Worm (Caenorhabditis elegans) whole organism, midembryonic: ENCODE results near the gene ZK1320.2.

ENCODE experiments used
- T22C8.4 ChIP-seq: fragments of 200-800 bp; sonication (Bioruptor generic); IDR thresholded peaks from 2 replicates; pipeline ENCODE4 v1.3.6; 2022; ENCODE audit warnings: missing genetic modification characterization, missing compliant biosample characterization
- cog-1 ChIP-seq: sonication (generic microtip); optimal IDR thresholded peaks from 2 replicates; lab custom pipeline; 2016; ENCODE audit warnings: missing genetic modification characterization, missing compliant biosample characterization
- flt-1 ChIP-seq: fragments of 200-800 bp; sonication (Bioruptor generic); IDR thresholded peaks from 2 replicates; pipeline ENCODE4 v1.3.6; 2022; ENCODE audit warnings: missing genetic modification characterization, missing compliant biosample characterization
- klf-2 ChIP-seq: fragments of 200-800 bp; sonication (Bioruptor generic); conservative IDR thresholded peaks from 2 replicates; pipeline ENCODE4 v1.3.6; 2022; ENCODE audit warnings: missing genetic modification reagents, missing genetic modification characterization, missing compliant biosample characterization
- med-1 ChIP-seq: sonication (generic microtip); optimal IDR thresholded peaks from 2 replicates; lab custom pipeline; 2017; ENCODE audit warnings: missing genetic modification characterization, mild to moderate bottlenecking, missing compliant biosample characterization, antibody characterized with exemption, missing genetic modification reagents; ENCODE audit not compliant: insufficient read depth
- ref-1 ChIP-seq: fragments of 200-800 bp; sonication (Bioruptor generic); conservative IDR thresholded peaks from 2 replicates; pipeline ENCODE4 v1.3.6; 2022; ENCODE audit warnings: missing genetic modification reagents, missing genetic modification characterization, missing compliant biosample characterization
- tab-1 ChIP-seq: fragments of 200-800 bp; sonication (Bioruptor generic); IDR thresholded peaks from 2 replicates; pipeline ENCODE4 v1.3.6; 2022; ENCODE audit warnings: missing genetic modification characterization, missing compliant biosample characterization
- ztf-23 ChIP-seq: fragments of 200-800 bp; sonication (Bioruptor generic); IDR thresholded peaks from 2 replicates; pipeline ENCODE4 v1.3.6; 2022; ENCODE audit warnings: missing genetic modification reagents, missing genetic modification characterization, missing compliant biosample characterization
- ztf-29 ChIP-seq: fragments of 200-800 bp; sonication (Bioruptor generic); IDR thresholded peaks from 2 replicates; pipeline ENCODE4 v1.3.6; 2022; ENCODE audit warnings: missing genetic modification reagents, missing genetic modification characterization, missing compliant biosample characterization

The ZK1320.2 gene

DNA sequence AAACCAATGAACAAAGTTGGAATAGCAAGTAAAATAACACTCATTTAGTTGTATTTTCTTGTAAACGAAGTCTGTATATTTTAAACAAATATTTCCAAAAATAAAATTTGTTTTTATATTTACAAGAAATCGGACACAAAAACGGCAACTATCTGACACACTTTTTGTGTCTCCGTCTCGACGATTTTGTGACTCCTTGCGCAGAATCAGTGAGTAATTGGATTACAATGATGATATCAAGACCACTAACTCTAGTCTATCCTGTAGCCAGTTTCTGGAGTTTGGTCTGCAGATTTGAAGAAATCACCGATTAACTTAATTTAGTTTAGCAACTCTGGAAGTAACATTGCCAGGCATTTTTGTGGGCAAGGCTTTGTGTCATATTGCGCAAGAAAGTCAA, 4.0 kb upstream of the ZK1320.2 start, which contains the start of gene cyp-13A10:
Gene cyp-13A10 (minus strand): TSS at position 88 of the 400 bp plus-strand sequence.
- TF ChIP-seq tab-1 (GFP tag; lab: Robert Waterston, UW) (no peak), ztf-23 (GFP tag; lab: Robert Waterston, UW) (no peak), flt-1 (GFP tag; lab: Robert Waterston, UW) (no peak), ref-1 (no peak)

DNA sequence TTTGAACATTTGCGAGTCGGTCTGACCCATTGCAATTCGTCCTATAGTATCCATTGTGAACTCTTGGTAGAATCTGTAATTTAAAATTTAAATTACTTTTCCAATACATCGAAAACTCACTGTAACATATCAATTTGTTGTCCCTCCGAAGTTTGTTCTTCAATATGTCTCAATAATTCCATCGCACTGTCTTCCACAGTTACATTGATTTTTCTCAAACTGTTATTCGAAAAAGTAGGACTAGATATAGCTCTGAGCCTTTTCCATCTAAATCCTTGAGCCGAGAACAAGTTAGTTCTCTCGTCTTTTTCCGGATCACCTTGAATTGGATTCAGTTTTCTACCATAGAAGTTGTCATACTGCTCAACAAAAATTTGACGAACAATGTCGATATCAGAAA, 3.4 kb upstream of the ZK1320.2 start:
- TF ChIP-seq flt-1 (GFP tag; lab: Robert Waterston, UW) (no peak), ztf-23 (GFP tag; lab: Robert Waterston, UW) (no peak), ztf-29 (GFP tag; lab: Robert Waterston, UW) (no peak), cog-1 (tag; lab: Kevin White, UChicago) (no peak), ref-1 (no peak), med-1 (GFP tag; lab: Kevin White, UChicago) (no peak), tab-1 (GFP tag; lab: Robert Waterston, UW) (no peak), T22C8.4 (GFP tag; lab: Robert Waterston, UW) (no peak), klf-2 (no peak)

DNA sequence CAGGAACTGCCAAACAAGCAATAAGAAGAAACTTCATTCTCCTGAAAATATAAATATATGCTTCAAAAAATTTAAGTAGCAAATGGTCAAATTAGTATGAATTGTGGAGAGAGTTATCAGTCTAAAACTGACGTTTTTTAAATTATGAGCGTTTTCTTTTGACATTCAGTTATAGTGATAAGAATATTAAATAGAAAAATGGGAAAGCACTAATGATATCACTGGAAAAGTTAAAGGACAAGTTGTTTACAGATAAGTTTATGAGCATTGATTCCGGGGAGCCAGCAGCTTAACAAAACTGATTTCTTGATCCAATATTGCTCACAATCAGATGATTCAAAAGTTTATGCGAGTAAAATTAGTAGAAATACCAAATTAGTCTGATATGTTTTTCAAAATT, 1.6 kb upstream of the ZK1320.2 start, which contains the start of gene ZK1320.3:
Gene ZK1320.3 (minus strand): TSS at position 41 of the 400 bp plus-strand sequence.
- TF ChIP-seq klf-2: no peak
- TF ChIP-seq med-1 (GFP tag; lab: Kevin White, UChicago): no peak

DNA sequence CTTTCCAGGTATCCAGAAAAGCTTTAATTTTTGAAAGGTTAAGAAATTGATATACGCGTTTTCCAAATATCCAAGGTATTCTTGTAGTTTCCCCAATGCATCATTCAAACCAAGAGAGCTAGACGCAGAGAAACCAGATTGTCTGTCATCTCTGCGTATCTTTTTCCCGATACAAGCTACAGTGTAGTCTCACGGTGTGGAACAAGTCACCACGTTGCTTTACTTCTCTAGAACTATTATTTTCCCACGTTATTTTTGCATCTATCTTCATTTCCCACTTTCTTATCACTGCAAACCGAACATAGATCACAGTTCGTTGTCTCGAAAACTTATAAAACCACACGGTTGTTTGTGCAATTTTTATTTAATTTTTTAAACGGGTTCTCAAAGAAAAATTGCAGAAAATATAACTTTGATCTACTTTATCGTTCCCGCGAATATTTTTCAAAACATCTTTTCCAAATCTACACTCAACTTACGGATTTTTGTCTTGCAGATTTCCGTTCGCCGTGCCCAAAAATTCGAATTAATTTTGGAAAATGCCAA, 2.5 kb downstream of the ZK1320.2 start, which contains the start of gene gstk-1:
Gene gstk-1 (plus strand): TSS at position 496 of the 546 bp plus-strand sequence.
- TF ChIP-seq klf-2: no peak
- no peak for TF ChIP-seq tab-1 (GFP tag; lab: Robert Waterston, UW)
- TF ChIP-seq med-1 (GFP tag; lab: Kevin White, UChicago): no peak
- no peak for TF ChIP-seq flt-1 (GFP tag; lab: Robert Waterston, UW)
- no peak for TF ChIP-seq ztf-29 (GFP tag; lab: Robert Waterston, UW)
- TF ChIP-seq ztf-23 (GFP tag; lab: Robert Waterston, UW): no peak
- TF ChIP-seq cog-1 (tag; lab: Kevin White, UChicago): no peak
- no peak for TF ChIP-seq T22C8.4 (GFP tag; lab: Robert Waterston, UW)
- TF ChIP-seq ref-1: no peak

DNA sequence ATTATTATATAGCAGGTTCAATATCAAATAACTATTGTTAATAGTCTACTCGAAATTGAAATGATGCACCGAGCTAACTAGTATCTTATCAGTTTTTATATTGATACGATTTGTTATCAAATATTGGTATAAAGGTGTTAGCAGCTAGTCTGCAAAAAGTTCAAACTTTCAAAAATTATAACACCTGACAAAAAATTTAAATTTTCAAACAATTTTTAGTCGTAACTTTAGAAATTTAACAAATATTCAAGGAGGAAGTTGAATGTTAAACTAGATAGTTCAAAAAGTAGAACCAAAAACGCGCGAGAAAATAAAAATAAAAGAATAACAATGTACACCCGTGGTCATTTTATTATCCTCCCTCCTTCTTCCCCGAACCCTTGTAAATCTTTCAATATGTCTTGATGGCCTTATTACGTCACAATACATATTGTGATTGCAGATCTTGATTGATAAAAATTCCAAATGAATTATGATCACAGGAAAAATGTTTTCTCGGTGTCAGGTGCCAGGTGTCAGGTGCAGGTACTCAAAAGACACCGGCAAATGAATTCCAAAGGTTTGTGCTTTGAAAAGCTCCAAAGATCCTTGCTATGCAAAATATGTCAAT, 3.2 kb downstream of the ZK1320.2 start, which contains the start of gene ZK1307.1:
Gene ZK1307.1 (minus strand): TSS at position 51 of the 610 bp plus-strand sequence.
- no peak for TF ChIP-seq T22C8.4 (GFP tag; lab: Robert Waterston, UW)
- TF ChIP-seq cog-1 (tag; lab: Kevin White, UChicago): no peak
- no peak for TF ChIP-seq ztf-23 (GFP tag; lab: Robert Waterston, UW)
- TF ChIP-seq med-1 (GFP tag; lab: Kevin White, UChicago): no peak
- no peak for TF ChIP-seq flt-1 (GFP tag; lab: Robert Waterston, UW)
- no peak for TF ChIP-seq ztf-29 (GFP tag; lab: Robert Waterston, UW)
- TF ChIP-seq tab-1 (GFP tag; lab: Robert Waterston, UW): no peak
- no peak for TF ChIP-seq klf-2
- TF ChIP-seq ref-1: no peak

DNA sequence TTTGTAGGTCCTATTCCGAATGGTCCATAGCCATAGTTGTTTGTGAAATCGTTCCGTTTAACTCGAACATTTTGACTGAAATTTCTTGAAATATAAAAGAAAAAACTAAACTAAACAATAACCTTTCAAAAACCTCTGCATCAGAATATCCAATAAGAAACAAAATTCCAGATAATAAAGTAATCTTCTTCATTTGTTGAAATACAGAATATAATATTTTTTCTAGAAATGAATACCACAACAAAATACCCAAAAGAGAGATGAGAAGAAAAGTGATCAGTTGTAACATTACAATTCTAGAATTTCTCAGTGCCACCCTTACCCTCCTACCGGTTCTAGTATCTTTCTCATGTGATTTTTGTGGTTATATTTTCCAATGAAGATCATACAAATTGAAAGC, 5.1 kb downstream of the ZK1320.2 start, which contains the start of gene ZK1307.2:
Gene ZK1307.2 (minus strand): TSS at position 274 of the 400 bp plus-strand sequence.
- TF ChIP-seq tab-1 (GFP tag; lab: Robert Waterston, UW): no peak
- TF ChIP-seq ref-1: no peak
- TF ChIP-seq flt-1 (GFP tag; lab: Robert Waterston, UW): no peak
- no peak for TF ChIP-seq klf-2
- no peak for TF ChIP-seq ztf-29 (GFP tag; lab: Robert Waterston, UW)
- no peak for TF ChIP-seq ztf-23 (GFP tag; lab: Robert Waterston, UW)
- TF ChIP-seq cog-1 (tag; lab: Kevin White, UChicago): no peak
- TF ChIP-seq T22C8.4 (GFP tag; lab: Robert Waterston, UW): no peak
- TF ChIP-seq med-1 (GFP tag; lab: Kevin White, UChicago): no peak

DNA sequence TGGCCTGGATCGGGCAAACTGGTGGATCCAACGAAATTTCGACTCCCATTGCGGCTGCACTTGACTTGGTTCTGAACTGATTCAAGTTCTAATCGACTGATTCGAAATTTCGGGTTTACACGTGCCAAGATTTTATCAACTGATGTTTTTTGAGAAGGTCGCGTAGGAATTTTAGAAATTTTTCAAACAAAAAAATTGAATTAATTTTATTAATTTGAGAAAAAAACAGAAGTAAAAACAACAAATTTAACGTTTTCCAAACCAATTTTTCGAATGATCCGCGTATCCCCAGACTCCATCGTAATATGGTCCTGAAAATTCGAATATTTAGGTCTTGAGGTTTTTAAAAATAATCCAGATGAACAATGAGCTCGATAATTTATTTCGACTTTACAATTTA, 5.9 kb downstream of the ZK1320.2 start, which contains the start of gene ZK1307.3:
Gene ZK1307.3 (minus strand): TSS at position 101 of the 400 bp plus-strand sequence.
- no peak for TF ChIP-seq flt-1 (GFP tag; lab: Robert Waterston, UW)
- TF ChIP-seq tab-1 (GFP tag; lab: Robert Waterston, UW): no peak
- TF ChIP-seq ztf-23 (GFP tag; lab: Robert Waterston, UW): no peak
- TF ChIP-seq cog-1 (tag; lab: Kevin White, UChicago): no peak
- TF ChIP-seq ztf-29 (GFP tag; lab: Robert Waterston, UW): no peak

DNA sequence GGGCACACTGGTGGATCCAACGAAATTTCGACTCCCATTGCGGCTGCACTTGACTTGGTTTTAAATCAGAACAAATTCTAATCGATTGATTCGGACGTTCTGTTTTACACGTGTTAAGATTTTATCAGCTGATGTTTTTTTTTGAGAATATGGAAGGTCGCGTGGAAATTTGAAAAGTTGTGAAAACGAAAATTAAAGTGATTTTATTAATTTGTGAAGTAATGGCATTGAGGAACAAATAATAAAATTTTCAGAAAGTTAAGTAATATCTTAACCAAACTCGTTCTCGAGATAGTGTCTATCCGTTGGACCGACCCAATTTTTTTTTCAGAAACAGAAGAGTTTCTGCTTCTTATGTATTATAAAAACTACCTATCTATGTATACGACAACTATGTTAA, 7.1 kb downstream of the ZK1320.2 start, which contains the start of gene ZK1307.4:
Gene ZK1307.4 (minus strand): TSS at position 101 of the 400 bp plus-strand sequence.
- TF ChIP-seq ztf-29 (GFP tag; lab: Robert Waterston, UW) (no peak), ztf-23 (GFP tag; lab: Robert Waterston, UW) (no peak), T22C8.4 (GFP tag; lab: Robert Waterston, UW) (no peak), tab-1 (GFP tag; lab: Robert Waterston, UW) (no peak), klf-2 (no peak), ref-1 (no peak), flt-1 (GFP tag; lab: Robert Waterston, UW) (no peak), med-1 (GFP tag; lab: Kevin White, UChicago) (no peak), cog-1 (tag; lab: Kevin White, UChicago) (no peak)

DNA sequence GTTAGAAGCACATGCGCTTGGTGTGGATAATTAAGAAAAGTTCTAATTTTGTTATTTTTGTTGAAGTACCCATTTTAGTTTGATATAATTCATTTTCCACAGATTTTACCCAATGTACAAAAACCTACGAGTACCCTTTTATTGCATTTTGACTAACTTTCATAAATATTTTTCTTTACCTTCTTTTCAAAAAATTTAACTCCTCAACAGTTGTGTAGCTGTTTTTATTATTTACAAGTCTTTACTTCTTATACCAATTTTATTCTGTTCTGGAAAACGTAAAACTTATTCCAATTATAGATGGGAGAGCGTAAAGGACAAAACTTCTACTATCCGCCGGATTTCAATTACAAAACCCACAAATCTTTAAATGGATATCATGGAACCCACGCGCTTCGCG, 9.6 kb downstream of the ZK1320.2 start, which contains the start of gene ZK1307.9:
Gene ZK1307.9 (plus strand): TSS at position 301 of the 400 bp plus-strand sequence.
- TF ChIP-seq cog-1 (tag; lab: Kevin White, UChicago): no peak
- TF ChIP-seq tab-1 (GFP tag; lab: Robert Waterston, UW): no peak
- no peak for TF ChIP-seq ref-1
- no peak for TF ChIP-seq flt-1 (GFP tag; lab: Robert Waterston, UW)
- no peak for TF ChIP-seq ztf-23 (GFP tag; lab: Robert Waterston, UW)
- TF ChIP-seq ztf-29 (GFP tag; lab: Robert Waterston, UW): no peak
- TF ChIP-seq T22C8.4 (GFP tag; lab: Robert Waterston, UW): no peak
- TF ChIP-seq klf-2: no peak
- no peak for TF ChIP-seq med-1 (GFP tag; lab: Kevin White, UChicago)
